Fruit fly (Drosophila melanogaster): ENCODE results near the gene Loxl1.

dm6 chr3R:31439986-31440385, 19.7 kb downstream of the Loxl1 start:
- TF ChIP-seq CG7987 (GFP tag; optimal IDR thresholded peaks at IDR 0.05) (no peak), tna (GFP tag; IDR thresholded peaks at IDR 0.05; ENCODE audit: partially characterized antibody) (no peak), CG18599 (GFP tag; optimal IDR thresholded peaks at IDR 0.05) (no peak), CG34376 (GFP tag; optimal IDR thresholded peaks at IDR 0.05) (no peak)
